Worm (Caenorhabditis elegans) whole organism, L4 larva: Measurements from ENCODE around the gene F09G8.5.

Experiments used
- T20F7.1 ChIP-seq: fragments of 200-800 bp; sonication (Bioruptor generic); optimal IDR thresholded peaks from 2 replicates; lab custom pipeline; 2018; ENCODE audit warnings: mild to moderate bottlenecking, missing genetic modification characterization, missing compliant biosample characterization
- T26A8.4 ChIP-seq: fragments of 200-800 bp; sonication (Bioruptor generic); IDR thresholded peaks from 2 replicates; pipeline ENCODE4 v1.3.6; 2022; ENCODE audit warnings: missing genetic modification characterization, missing compliant biosample characterization
- Y105C5A.15 ChIP-seq: fragments of 200-800 bp; sonication (Bioruptor generic); IDR thresholded peaks from 2 replicates; pipeline ENCODE4 v1.3.6; 2022; ENCODE audit warnings: missing genetic modification characterization, missing compliant biosample characterization
- Y75B8A.6 ChIP-seq: fragments of 200-800 bp; sonication (Bioruptor generic); IDR thresholded peaks from 2 replicates; pipeline ENCODE4 v1.3.6; 2022; ENCODE audit warnings: missing genetic modification reagents, missing genetic modification characterization, missing compliant biosample characterization
- aha-1 ChIP-seq: fragments of 150-350 bp; peaks from one replicate; lab custom pipeline; 2014; ENCODE audit warnings: missing biosample characterization, missing genetic modification characterization
- aly-2 ChIP-seq: sonication (generic microtip); optimal IDR thresholded peaks from 2 replicates; lab custom pipeline; 2018; ENCODE audit warnings: missing biosample characterization, missing genetic modification characterization
- arid-1 ChIP-seq: fragments of 200-800 bp; sonication (Bioruptor generic); conservative IDR thresholded peaks from 2 replicates; pipeline ENCODE4 v1.3.6; 2022; ENCODE audit warnings: missing genetic modification reagents, missing genetic modification characterization, missing compliant biosample characterization
- ceh-32 ChIP-seq: sonication (generic microtip); optimal IDR thresholded peaks from 2 replicates; lab custom pipeline; 2016; ENCODE audit warnings: mild to moderate bottlenecking, missing genetic modification characterization, missing compliant biosample characterization; ENCODE audit not compliant: poor library complexity
- ceh-44 ChIP-seq: fragments of 200-800 bp; sonication (Bioruptor generic); IDR thresholded peaks from 2 replicates; pipeline ENCODE4 v1.3.6; 2022; ENCODE audit warnings: missing genetic modification reagents, missing genetic modification characterization, missing compliant biosample characterization
- ces-1 ChIP-seq: fragments of 150-350 bp; sonication (generic microtip); optimal IDR thresholded peaks from 4 replicates; lab custom pipeline; 2014; ENCODE audit warnings: missing biosample characterization, missing genetic modification reagents, missing genetic modification characterization
- daf-16 ChIP-seq, 3 experiments: sonication (generic microtip); optimal IDR thresholded peaks; 2 replicates each; lab custom pipeline; 2016 to 2017; ENCODE audit warnings: missing genetic modification characterization in 3 of 3, missing genetic modification reagents in 3 of 3, mild to moderate bottlenecking in 2 of 3, missing compliant biosample characterization in 2 of 3, missing biosample characterization in 1 of 3, moderate library complexity in 1 of 3
- dmd-6 ChIP-seq: fragments of 200-800 bp; sonication (Bioruptor generic); IDR thresholded peaks from 2 replicates; pipeline ENCODE4 v1.3.6; 2022; ENCODE audit warnings: missing genetic modification reagents, missing genetic modification characterization, missing compliant biosample characterization
- dve-1 ChIP-seq: sonication (generic microtip); optimal IDR thresholded peaks from 2 replicates; lab custom pipeline; 2017; ENCODE audit warnings: antibody characterized with exemption, mild to moderate bottlenecking, missing genetic modification characterization, missing compliant biosample characterization; ENCODE audit not compliant: insufficient read depth
- egl-43 ChIP-seq: fragments of 200-800 bp; sonication (Bioruptor generic); IDR thresholded peaks from 2 replicates; pipeline ENCODE4 v1.3.6; 2022; ENCODE audit warnings: missing genetic modification reagents, missing genetic modification characterization, missing compliant biosample characterization
- gei-8 ChIP-seq: fragments of 200-800 bp; sonication (Bioruptor generic); optimal IDR thresholded peaks from 2 replicates; lab custom pipeline; 2018; ENCODE audit warnings: mild to moderate bottlenecking, missing genetic modification characterization, missing compliant biosample characterization
- hlh-30 ChIP-seq: sonication (generic microtip); optimal IDR thresholded peaks from 2 replicates; lab custom pipeline; 2017; ENCODE audit warnings: antibody characterized with exemption, mild to moderate bottlenecking, missing genetic modification characterization, missing compliant biosample characterization; ENCODE audit not compliant: insufficient read depth
- lin-29 ChIP-seq: fragments of 200-800 bp; sonication (Bioruptor generic); IDR thresholded peaks from 2 replicates; pipeline ENCODE4 v1.3.6; 2022; ENCODE audit warnings: missing genetic modification reagents, missing genetic modification characterization, missing compliant biosample characterization
- lin-39 ChIP-seq: fragments of 150-350 bp; optimal IDR thresholded peaks from 2 replicates; lab custom pipeline; 2014; ENCODE audit warnings: missing biosample characterization, missing genetic modification reagents, missing genetic modification characterization
- madf-9 ChIP-seq: fragments of 200-800 bp; sonication (Bioruptor generic); conservative IDR thresholded peaks from 2 replicates; pipeline ENCODE4 v1.3.6; 2022; ENCODE audit warnings: missing genetic modification reagents, missing genetic modification characterization, missing compliant biosample characterization
- mep-1 ChIP-seq: fragments of 150-350 bp; sonication (generic microtip); optimal IDR thresholded peaks from 3 replicates; lab custom pipeline; 2014; ENCODE audit warnings: missing biosample characterization, missing genetic modification characterization
- mes-2 ChIP-seq: sonication (generic microtip); optimal IDR thresholded peaks from 2 replicates; lab custom pipeline; 2016; ENCODE audit warnings: missing genotype, mild to moderate bottlenecking, missing genetic modification characterization, missing compliant biosample characterization; ENCODE audit not compliant: poor library complexity, severe bottlenecking
- nhr-10 ChIP-seq: fragments of 150-350 bp; optimal IDR thresholded peaks from 2 replicates; lab custom pipeline; 2014; ENCODE audit warnings: missing biosample characterization, missing genetic modification characterization
- nhr-102 ChIP-seq: sonication (generic microtip); optimal IDR thresholded peaks from 2 replicates; lab custom pipeline; 2016; ENCODE audit warnings: mild to moderate bottlenecking, missing genetic modification characterization, moderate library complexity, missing compliant biosample characterization
- nhr-237 ChIP-seq: sonication (generic microtip); optimal IDR thresholded peaks from 2 replicates; lab custom pipeline; 2017; ENCODE audit warnings: missing biosample characterization, missing genetic modification characterization
- nhr-41 ChIP-seq: fragments of 200-800 bp; sonication (Bioruptor generic); IDR thresholded peaks from 2 replicates; pipeline ENCODE4 v1.3.6; 2022; ENCODE audit warnings: missing genetic modification reagents, missing genetic modification characterization, missing compliant biosample characterization
- nhr-76 ChIP-seq: fragments of 150-350 bp; optimal IDR thresholded peaks from 2 replicates; lab custom pipeline; 2014; ENCODE audit warnings: missing biosample characterization, missing genetic modification characterization
- nhr-77 ChIP-seq: fragments of 150-350 bp; optimal IDR thresholded peaks from 2 replicates; lab custom pipeline; 2014; ENCODE audit warnings: missing biosample characterization, missing genetic modification characterization
- pha-4 ChIP-seq, 2 experiments: fragments of 150-350 bp in 1 of 2; fragments of 200-800 bp in 1 of 2; sonication (Bioruptor generic) in 1 of 2; IDR thresholded peaks in 1 of 2; optimal IDR thresholded peaks in 1 of 2; 2 replicates each; pipeline versions ENCODE4 v1.3.6 to Lab custom; 2014 to 2022; ENCODE audit warnings: missing genetic modification characterization in 2 of 2, missing genetic modification reagents in 2 of 2, missing biosample characterization in 1 of 2, missing compliant biosample characterization in 1 of 2
- php-3 ChIP-seq: fragments of 200-800 bp; sonication (Bioruptor generic); IDR thresholded peaks from 2 replicates; pipeline ENCODE4 v1.3.6; 2022; ENCODE audit warnings: missing genetic modification reagents, missing genetic modification characterization, missing compliant biosample characterization
- pqm-1 ChIP-seq: sonication (generic microtip); optimal IDR thresholded peaks from 2 replicates; lab custom pipeline; 2017; ENCODE audit warnings: missing biosample characterization, missing genetic modification characterization
- rbr-2 ChIP-seq: sonication (generic microtip); optimal IDR thresholded peaks from 2 replicates; lab custom pipeline; 2016; ENCODE audit warnings: missing genotype, missing genetic modification characterization, missing compliant biosample characterization
- saeg-2 ChIP-seq: fragments of 200-800 bp; sonication (Bioruptor generic); IDR thresholded peaks from 2 replicates; pipeline ENCODE4 v1.3.6; 2022; ENCODE audit warnings: missing genetic modification reagents, missing genetic modification characterization, missing compliant biosample characterization
- sdz-12 ChIP-seq: fragments of 200-800 bp; sonication (Bioruptor generic); optimal IDR thresholded peaks from 2 replicates; lab custom pipeline; 2018; ENCODE audit warnings: mild to moderate bottlenecking, missing genetic modification characterization, missing compliant biosample characterization
- snpc-4 ChIP-seq: fragments of 150-350 bp; optimal IDR thresholded peaks from 2 replicates; lab custom pipeline; 2014; ENCODE audit warnings: missing biosample characterization, missing genetic modification characterization
- unc-39 ChIP-seq: sonication (generic microtip); optimal IDR thresholded peaks from 2 replicates; lab custom pipeline; 2017; ENCODE audit warnings: missing biosample characterization, missing genetic modification characterization
- vab-7 ChIP-seq: fragments of 200-800 bp; sonication (Bioruptor generic); IDR thresholded peaks from 2 replicates; pipeline ENCODE4 v1.3.6; 2022; ENCODE audit warnings: missing genetic modification reagents, missing genetic modification characterization, missing compliant biosample characterization
- zfp-3 ChIP-seq: fragments of 200-800 bp; sonication (Bioruptor generic); conservative IDR thresholded peaks from 2 replicates; pipeline ENCODE4 v1.3.6; 2022; ENCODE audit warnings: missing genetic modification reagents, missing genetic modification characterization, missing compliant biosample characterization
- ztf-11 ChIP-seq: fragments of 150-350 bp; optimal IDR thresholded peaks from 2 replicates; lab custom pipeline; 2014; ENCODE audit warnings: missing biosample characterization, missing genetic modification characterization

F09G8.5 gene

DNA sequence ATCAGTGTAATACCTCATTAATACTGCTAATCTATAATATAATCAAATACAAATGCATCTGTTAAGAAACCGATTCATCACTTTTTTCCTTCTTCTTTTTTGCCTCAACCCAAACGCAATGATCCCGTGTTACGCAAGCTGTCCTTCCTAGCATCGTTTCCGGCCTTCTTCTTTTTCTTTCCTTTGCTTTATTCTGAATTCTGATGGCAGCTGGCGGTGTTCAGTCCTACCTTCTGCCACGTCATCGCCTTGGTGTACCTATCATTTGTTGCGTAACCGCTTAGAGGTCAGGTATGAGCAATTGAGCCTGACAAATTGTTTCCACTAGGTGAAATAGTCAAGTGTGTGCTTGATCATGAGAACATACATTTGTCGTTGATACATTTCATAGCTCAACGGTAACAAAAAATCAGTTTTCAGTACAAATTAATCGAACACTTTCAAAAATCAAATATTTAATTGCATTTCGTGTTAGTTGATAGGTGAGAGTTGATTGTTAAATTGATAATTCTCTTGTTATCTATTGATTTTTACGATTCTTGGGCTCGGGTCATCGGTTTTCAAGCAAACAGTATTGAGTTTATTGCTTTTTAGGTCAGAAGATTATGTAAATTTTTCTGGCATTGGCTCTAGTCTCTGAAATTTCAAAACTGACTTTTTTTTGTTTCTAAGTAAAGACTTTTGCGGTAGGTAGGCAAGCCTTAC lies 43.6 kb downstream of the F09G8.5 start (continued):
- no peak for TF ChIP-seq madf-9
- TF ChIP-seq ceh-32 (tag; lab: Kevin White, UChicago): no peak

ce11 chrIII:8299078-8299587 lies 44.4 kb downstream of the F09G8.5 start:
- TF ChIP-seq daf-16 (GFP tag; optimal IDR thresholded peaks at IDR 0.05; lab: Kevin White, UChicago) (no peak), daf-16 (tag; optimal IDR thresholded peaks at IDR 0.05; lab: Kevin White, UChicago) (no peak), gei-8 (no peak), nhr-41 (GFP tag; lab: Robert Waterston, UW) (no peak), Y105C5A.15 (no peak), nhr-77 (tag; lab: Kevin White, UChicago) (no peak), ztf-11 (tag; lab: Kevin White, UChicago) (no peak), zfp-3 (GFP tag; lab: Robert Waterston, UW) (no peak), dmd-6 (GFP tag; lab: Robert Waterston, UW) (no peak), vab-7 (GFP tag; lab: Robert Waterston, UW) (no peak), ceh-44 (GFP tag; lab: Robert Waterston, UW) (no peak), mes-2 (tag; lab: Kevin White, UChicago) (no peak), sdz-12 (GFP tag; lab: Kevin White, UChicago) (no peak), lin-29 (GFP tag; lab: Robert Waterston, UW) (no peak), nhr-237 (tag; lab: Kevin White, UChicago) (no peak), aly-2 (no peak), pha-4 (GFP tag; IDR thresholded peaks at IDR 0.05; lab: Robert Waterston, UW) (no peak), pha-4 (tag; optimal IDR thresholded peaks at IDR 0.05; lab: Kevin White, UChicago) (no peak), unc-39 (no peak)
- TF ChIP-seq, all 104 proteins: peak for 0

ce11 chrIII:8299734-8300133 lies 45.0 kb downstream of the F09G8.5 start:
- TF ChIP-seq Y75B8A.6 (GFP tag; lab: Robert Waterston, UW) (no peak), saeg-2 (GFP tag; lab: Robert Waterston, UW) (no peak), mep-1 (tag; lab: Kevin White, UChicago) (no peak), nhr-77 (tag; lab: Kevin White, UChicago) (peak; percentile 14), T20F7.1 (GFP tag; lab: Kevin White, UChicago) (peak; percentile 8), mes-2 (tag; lab: Kevin White, UChicago) (no peak), nhr-10 (no peak), php-3 (GFP tag; lab: Robert Waterston, UW) (0 out of 2 replicates have a peak, but pooled peaks have one; percentile 43), aha-1 (peak; percentile 52), snpc-4 (tag; lab: Kevin White, UChicago) (no peak), pqm-1 (peak; percentile 67), egl-43 (GFP tag; lab: Robert Waterston, UW) (no peak), daf-16 (GFP tag; optimal IDR thresholded peaks at IDR 0.05; lab: Kevin White, UChicago) (no peak), daf-16 (tag; optimal IDR thresholded peaks at IDR 0.05; lab: Kevin White, UChicago) (peak; percentile 62), dve-1 (tag; lab: Kevin White, UChicago) (peak; percentile 50), hlh-30 (tag; lab: Kevin White, UChicago) (no peak)

- TF ChIP-seq arid-1 (GFP tag; lab: Robert Waterston, UW) (no peak), nhr-102 (no peak), rbr-2 (tag; lab: Kevin White, UChicago) (no peak), vab-7 (GFP tag; lab: Robert Waterston, UW) (no peak), dve-1 (tag; lab: Kevin White, UChicago) (no peak), nhr-76 (tag; lab: Kevin White, UChicago) (no peak), ces-1 (no peak), lin-39 (tag; lab: Kevin White, UChicago) (no peak), T26A8.4 (GFP tag; lab: Robert Waterston, UW) (no peak)
Observed at ce11 chrIII:8300860-8301396, 46.2 kb downstream of the F09G8.5 start.
